Fruit fly (Drosophila melanogaster) whole organism, prepupa: ENCODE measurements around the gene Bet1.

ENCODE experiments used
- CG10631 ChIP-seq: fragments of 200-800 bp; sonication (Bioruptor generic); optimal IDR thresholded peaks from 2 replicates; lab custom pipeline; 2016; ENCODE audit warnings: missing biosample characterization, missing genetic modification characterization
- CG10669 ChIP-seq: fragments of 200-800 bp; sonication (Bioruptor generic); optimal IDR thresholded peaks from 3 replicates; lab custom pipeline; 2018; ENCODE audit warnings: missing biosample characterization, mild to moderate bottlenecking, missing genetic modification characterization, moderate library complexity
- CG11294 ChIP-seq: fragments of 200-800 bp; sonication (Bioruptor generic); IDR thresholded peaks from 2 replicates; pipeline ENCODE4 v1.3.6; 2022; ENCODE audit warnings: missing biosample characterization, missing genetic modification characterization
- CG11762 ChIP-seq: fragments of 200-800 bp; sonication (Bioruptor generic); optimal IDR thresholded peaks from 3 replicates; lab custom pipeline; 2016; ENCODE audit warnings: missing biosample characterization, missing genetic modification characterization; ENCODE audit not compliant: insufficient read depth
- CG15336 ChIP-seq: fragments of 200-800 bp; sonication (Bioruptor generic); IDR thresholded peaks from 2 replicates; pipeline ENCODE4 v1.3.6; 2022; ENCODE audit warnings: missing biosample characterization, missing genetic modification characterization
- CG1621 ChIP-seq: fragments of 200-800 bp; sonication (Bioruptor generic); optimal IDR thresholded peaks from 3 replicates; lab custom pipeline; 2018; ENCODE audit warnings: missing biosample characterization, mild to moderate bottlenecking, missing genetic modification characterization
- CG16779 ChIP-seq: fragments of 200-800 bp; sonication (Bioruptor generic); optimal IDR thresholded peaks from 3 replicates; lab custom pipeline; 2017; ENCODE audit warnings: missing biosample characterization, mild to moderate bottlenecking, missing genetic modification characterization
- CG3032 ChIP-seq: fragments of 200-800 bp; optimal IDR thresholded peaks from 2 replicates; lab custom pipeline; 2019; ENCODE audit warnings: missing biosample characterization, mild to moderate bottlenecking, missing genetic modification characterization, moderate library complexity
- CG32006 ChIP-seq: fragments of 200-800 bp; sonication (Bioruptor generic); optimal IDR thresholded peaks from 3 replicates; lab custom pipeline; 2017; ENCODE audit warnings: missing biosample characterization, mild to moderate bottlenecking, missing genetic modification characterization
- CG3919 ChIP-seq: fragments of 200-800 bp; sonication (Bioruptor generic); optimal IDR thresholded peaks from 3 replicates; lab custom pipeline; 2016; ENCODE audit warnings: missing biosample characterization, missing genetic modification characterization
- CG6276 ChIP-seq: fragments of 200-800 bp; sonication (Bioruptor generic); optimal IDR thresholded peaks from 2 replicates; lab custom pipeline; 2017; ENCODE audit warnings: missing biosample characterization, mild to moderate bottlenecking, missing genetic modification characterization
- CG6792 ChIP-seq: fragments of 200-800 bp; sonication (Bioruptor generic); optimal IDR thresholded peaks from 3 replicates; lab custom pipeline; 2016; ENCODE audit warnings: missing biosample characterization, missing genetic modification characterization
- CG6808 ChIP-seq: fragments of 200-800 bp; sonication (Bioruptor generic); optimal IDR thresholded peaks from 3 replicates; lab custom pipeline; 2017; ENCODE audit warnings: missing biosample characterization, missing genetic modification characterization, mild to moderate bottlenecking, moderate library complexity, missing genetic modification reagents
- CG6854 ChIP-seq: fragments of 200-800 bp; sonication (Bioruptor generic); optimal IDR thresholded peaks from 2 replicates; lab custom pipeline; 2017; ENCODE audit warnings: missing biosample characterization, mild to moderate bottlenecking, missing genetic modification characterization
- CG7368 ChIP-seq: fragments of 200-800 bp; sonication (Bioruptor generic); optimal IDR thresholded peaks from 3 replicates; lab custom pipeline; 2016; ENCODE audit warnings: missing biosample characterization, missing genetic modification characterization
- CG8319 ChIP-seq: fragments of 200-800 bp; sonication (Bioruptor generic); optimal IDR thresholded peaks from 3 replicates; lab custom pipeline; 2016; ENCODE audit warnings: missing biosample characterization, missing genetic modification characterization
- CG8632 ChIP-seq: fragments of 200-800 bp; sonication (Bioruptor generic); optimal IDR thresholded peaks from 3 replicates; lab custom pipeline; 2016; ENCODE audit warnings: missing biosample characterization, missing genetic modification characterization
- CG9139 ChIP-seq: fragments of 200-800 bp; sonication (Bioruptor generic); optimal IDR thresholded peaks from 3 replicates; lab custom pipeline; 2017; ENCODE audit warnings: missing biosample characterization, mild to moderate bottlenecking, missing genetic modification characterization
- Eip75B ChIP-seq: fragments of 200-800 bp; sonication (Bioruptor generic); optimal IDR thresholded peaks from 3 replicates; lab custom pipeline; 2016; ENCODE audit warnings: missing biosample characterization, missing genetic modification characterization
- Eip78C ChIP-seq: fragments of 200-800 bp; sonication (Bioruptor generic); peaks from one replicate; lab custom pipeline; 2016; ENCODE audit warnings: missing biosample characterization, missing genetic modification characterization
- Ets96B ChIP-seq: fragments of 200-800 bp; optimal IDR thresholded peaks from 2 replicates; lab custom pipeline; 2019; ENCODE audit warnings: missing biosample characterization, mild to moderate bottlenecking, missing genetic modification characterization, moderate library complexity
- Hr39 ChIP-seq: fragments of 200-800 bp; sonication (Bioruptor generic); optimal IDR thresholded peaks from 2 replicates; lab custom pipeline; 2016; ENCODE audit warnings: missing biosample characterization, missing genetic modification characterization
- Hr4 ChIP-seq: fragments of 200-800 bp; sonication (Bioruptor generic); optimal IDR thresholded peaks from 3 replicates; lab custom pipeline; 2016; ENCODE audit warnings: missing biosample characterization, missing genetic modification characterization
- Met ChIP-seq: fragments of 200-800 bp; sonication (Bioruptor generic); optimal IDR thresholded peaks from 3 replicates; lab custom pipeline; 2016; ENCODE audit warnings: missing biosample characterization, missing genetic modification characterization
- Smox ChIP-seq: fragments of 200-800 bp; sonication (Bioruptor generic); optimal IDR thresholded peaks from 3 replicates; lab custom pipeline; 2016; ENCODE audit warnings: missing biosample characterization, missing genetic modification characterization
- achi ChIP-seq: fragments of 200-800 bp; sonication (Bioruptor generic); optimal IDR thresholded peaks from 3 replicates; lab custom pipeline; 2016; ENCODE audit warnings: missing biosample characterization, missing genetic modification characterization
- dac ChIP-seq: fragments of 200-800 bp; sonication (Bioruptor generic); optimal IDR thresholded peaks from 2 replicates; lab custom pipeline; 2017; ENCODE audit warnings: missing biosample characterization, mild to moderate bottlenecking, missing genetic modification characterization
- dsx ChIP-seq: fragments of 200-800 bp; optimal IDR thresholded peaks from 3 replicates; lab custom pipeline; 2019; ENCODE audit warnings: missing biosample characterization, mild to moderate bottlenecking, missing genetic modification characterization, moderate library complexity; ENCODE audit not compliant: poor library complexity, severe bottlenecking
- eg ChIP-seq: fragments of 200-800 bp; sonication (Bioruptor generic); IDR thresholded peaks from 3 replicates; pipeline ENCODE4 v1.3.6; 2022; ENCODE audit warnings: missing biosample characterization, missing genetic modification characterization
- fd59A ChIP-seq: fragments of 200-800 bp; sonication (Bioruptor generic); optimal IDR thresholded peaks from 2 replicates; lab custom pipeline; 2017; ENCODE audit warnings: missing biosample characterization, mild to moderate bottlenecking, missing genetic modification characterization, missing genetic modification reagents
- fkh ChIP-seq: fragments of 200-800 bp; sonication (Bioruptor generic); optimal IDR thresholded peaks from 3 replicates; lab custom pipeline; 2017; ENCODE audit warnings: missing biosample characterization, mild to moderate bottlenecking, missing genetic modification characterization, moderate library complexity
- lz ChIP-seq: fragments of 200-800 bp; sonication (Bioruptor generic); optimal IDR thresholded peaks from 3 replicates; lab custom pipeline; 2016; ENCODE audit warnings: missing biosample characterization, missing genetic modification characterization
- net ChIP-seq: fragments of 200-800 bp; sonication (Bioruptor generic); optimal IDR thresholded peaks from 3 replicates; lab custom pipeline; 2016; ENCODE audit warnings: missing biosample characterization, missing genetic modification characterization
- salr ChIP-seq, 2 experiments: fragments of 200-800 bp; sonication (Bioruptor generic); optimal IDR thresholded peaks; 3 replicates each; lab custom pipeline; 2016 to 2018; ENCODE audit warnings: missing biosample characterization in 2 of 2, missing genetic modification characterization in 2 of 2, mild to moderate bottlenecking in 1 of 2
- svp ChIP-seq: fragments of 200-800 bp; sonication (Bioruptor generic); peaks from one replicate; lab custom pipeline; 2016; ENCODE audit warnings: missing biosample characterization, missing genetic modification characterization

Bet1 gene

DNA sequence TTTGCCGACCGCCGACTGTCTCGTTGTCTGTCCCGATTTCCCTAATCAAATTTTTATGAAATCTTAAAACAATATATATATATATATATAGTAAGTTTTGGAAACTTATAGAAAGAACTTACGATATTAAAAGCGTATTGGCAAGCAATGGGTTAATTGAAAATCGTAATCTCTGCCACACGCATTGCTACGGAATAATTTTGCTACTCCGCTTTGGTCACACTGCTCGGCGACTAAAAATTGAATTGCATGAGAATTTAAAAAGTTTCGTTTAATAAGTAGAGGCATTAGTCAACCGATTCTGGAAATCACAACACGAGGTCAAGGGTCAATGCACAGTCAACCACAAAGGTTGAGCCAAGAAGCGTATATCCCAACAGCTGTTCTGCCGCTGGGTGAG is at the start of gene Bet1:
Gene Bet1 (plus strand): TSS at position 182 of the 400 bp plus-strand sequence.
- TF ChIP-seq salr (GFP tag; optimal IDR thresholded peaks at IDR 0.05; lab: Kevin White, UChicago) = no peak
- TF ChIP-seq CG6808 = no peak
- TF ChIP-seq CG8632 (GFP tag; lab: Kevin White, UChicago) = peak; percentile 3
- TF ChIP-seq CG32006 = peak; percentile 26
- no peak for TF ChIP-seq CG9139 (GFP tag; lab: Kevin White, UChicago)
- TF ChIP-seq dac (GFP tag; lab: Kevin White, UChicago) = no peak
- TF ChIP-seq svp = peak; percentile 33
- TF ChIP-seq achi (GFP tag; lab: Kevin White, UChicago) = peak; percentile 1
- TF ChIP-seq CG3032 (tag; lab: Kevin White, UChicago) = peak; percentile 19
- no peak for TF ChIP-seq CG16779
- peak; percentile 31 for TF ChIP-seq Eip78C

DNA sequence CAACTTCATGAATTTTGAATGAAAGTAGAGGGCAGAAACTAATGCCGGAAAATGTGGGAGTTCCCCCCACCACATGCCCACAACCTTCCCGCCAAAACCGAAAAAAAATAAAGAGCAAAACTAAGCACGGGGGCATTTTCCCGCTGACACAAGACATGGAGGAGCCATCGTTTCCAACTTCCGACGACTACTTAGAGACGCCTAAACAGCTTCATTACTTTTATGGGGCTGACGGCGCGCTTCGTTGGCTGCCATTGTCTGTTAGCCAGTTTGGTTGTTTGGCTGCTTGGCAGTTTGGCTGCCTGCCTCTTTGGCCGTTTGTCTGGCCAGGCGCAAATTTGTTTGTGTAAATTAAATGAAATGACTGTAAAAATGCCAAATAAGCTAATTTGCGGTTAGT is 47.0 kb upstream of the Bet1 start:
- TF ChIP-seq CG11762 (no peak), fd59A (GFP tag; lab: Kevin White, UChicago) (no peak), Smox (no peak), CG11294 (GFP tag; lab: Robert Waterston, UW) (no peak), CG8632 (GFP tag; lab: Kevin White, UChicago) (no peak), CG3919 (GFP tag; lab: Kevin White, UChicago) (no peak), CG15336 (no peak), net (GFP tag; lab: Kevin White, UChicago) (no peak), eg (GFP tag; lab: Robert Waterston, UW) (no peak), salr (GFP tag; optimal IDR thresholded peaks at IDR 0.05; lab: Kevin White, UChicago) (no peak), CG6792 (GFP tag; lab: Kevin White, UChicago) (no peak)

DNA sequence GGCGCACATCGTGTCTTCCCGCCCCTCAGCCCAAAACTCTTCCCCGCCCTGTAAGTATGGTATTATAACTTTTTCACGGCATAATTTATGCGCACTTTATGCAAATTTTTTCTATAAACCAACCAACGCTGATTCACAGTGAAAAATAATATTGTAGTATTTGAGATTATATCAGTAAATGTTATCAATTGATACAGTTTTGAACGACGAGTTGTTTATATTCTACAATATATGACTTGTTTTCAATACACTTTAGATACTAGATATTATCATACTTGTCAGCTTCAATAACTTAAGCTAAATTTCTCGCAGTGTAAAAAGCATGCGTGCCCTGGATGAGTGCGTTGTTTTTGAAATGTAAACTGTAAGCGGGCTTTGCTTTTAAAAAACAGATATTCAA is 44.8 kb upstream of the Bet1 start:
- TF ChIP-seq CG3919 (GFP tag; lab: Kevin White, UChicago) (peak; percentile 14), Eip78C (peak; percentile 44), CG10631 (GFP tag; lab: Kevin White, UChicago) (no peak), CG32006 (peak; percentile 24), svp (peak; percentile 5), CG3032 (tag; lab: Kevin White, UChicago) (peak; percentile 24), net (GFP tag; lab: Kevin White, UChicago) (no peak), Hr4 (peak; percentile 2), eg (GFP tag; lab: Robert Waterston, UW) (0 out of 3 replicates have a peak, but pooled peaks have one; percentile 20), Met (no peak), Ets96B (tag; lab: Kevin White, UChicago) (peak; percentile 8)

DNA sequence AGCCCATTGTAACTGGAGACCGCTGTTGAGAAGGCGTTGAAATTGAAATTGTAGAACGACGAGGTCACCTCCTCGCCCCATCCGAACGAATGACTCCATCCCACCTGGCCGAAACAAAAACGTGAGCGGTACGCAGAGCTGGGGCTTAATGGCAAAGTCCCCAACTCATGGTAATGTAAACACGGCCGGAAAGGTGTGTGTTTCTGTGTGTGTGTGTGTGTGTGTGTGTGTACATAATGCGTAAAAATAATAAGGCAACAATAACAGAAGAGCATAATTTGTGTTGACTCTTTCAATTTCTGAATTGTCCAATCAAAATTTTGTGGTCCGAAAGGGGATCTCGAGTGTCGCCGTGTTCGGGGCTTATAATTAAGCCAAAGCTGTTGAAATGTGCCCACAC is 39.7 kb upstream of the Bet1 start:
- no peak for TF ChIP-seq CG10669
- TF ChIP-seq Hr39 (GFP tag; lab: Kevin White, UChicago) = no peak
- peak; percentile 16 for TF ChIP-seq CG8319 (GFP tag; lab: Kevin White, UChicago)
- no peak for TF ChIP-seq CG1621 (tag; lab: Kevin White, UChicago)
- no peak for TF ChIP-seq CG9139 (GFP tag; lab: Kevin White, UChicago)
- TF ChIP-seq fkh (GFP tag; lab: Kevin White, UChicago) = peak; percentile 38
- no peak for TF ChIP-seq Eip75B (GFP tag; lab: Kevin White, UChicago)
- TF ChIP-seq dsx (GFP tag; lab: Kevin White, UChicago) = no peak
- no peak for TF ChIP-seq Eip78C
- TF ChIP-seq CG6808 = no peak
- no peak for TF ChIP-seq fd59A (GFP tag; lab: Kevin White, UChicago)
- TF ChIP-seq CG32006 = no peak
- no peak for TF ChIP-seq CG7368 (GFP tag; lab: Kevin White, UChicago)
- no peak for TF ChIP-seq CG3032 (tag; lab: Kevin White, UChicago)
- TF ChIP-seq salr (GFP tag; optimal IDR thresholded peaks at IDR 0.05; lab: Kevin White, UChicago) = no peak
- no peak for TF ChIP-seq net (GFP tag; lab: Kevin White, UChicago)

DNA sequence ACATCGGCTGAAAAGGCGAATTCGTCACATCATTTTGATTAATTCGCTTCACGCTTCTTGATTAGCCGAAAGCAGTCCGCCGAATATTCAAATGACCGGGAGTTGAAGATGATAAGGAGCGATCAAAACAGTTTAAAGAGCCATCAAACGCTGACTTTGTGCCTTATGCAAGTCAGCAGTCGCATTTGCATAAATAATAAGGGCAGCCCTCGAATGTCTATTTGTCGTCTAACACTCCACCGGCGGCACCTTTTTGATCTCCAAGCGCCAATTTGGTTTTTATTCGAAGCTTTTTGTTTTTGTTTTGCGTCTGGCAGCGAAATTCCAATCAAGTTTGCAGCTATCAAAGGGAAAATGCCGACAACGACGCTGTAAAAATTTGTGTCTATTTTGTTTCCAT is 35.5 kb upstream of the Bet1 start:
- TF ChIP-seq CG6854 (no peak), CG7368 (GFP tag; lab: Kevin White, UChicago) (no peak), Smox (no peak), eg (GFP tag; lab: Robert Waterston, UW) (no peak), lz (GFP tag; lab: Kevin White, UChicago) (no peak), CG6276 (GFP tag; lab: Kevin White, UChicago) (no peak)
- TF ChIP-seq, all 60 proteins: peak for 0
